Worm (Caenorhabditis elegans): ENCODE results near the gene set-28.
"Not testable (repeated sequence)": the region's sequence is repeated elsewhere in the genome, so short reads cannot be mapped to it uniquely, and the experiment has no call there.

ce11 chrX:229374-229773, 14.0 kb upstream of the set-28 start, which contains the start of gene AC8.3:
- not testable (repeated sequence) for TF ChIP-seq him-1, W03F9.2, dao-5 (tag; optimal IDR thresholded peaks at IDR 0.05)
